Fruit fly (Drosophila melanogaster): ENCODE measurements around the gene Raf.
A peak's percentile ranks its signal among the peaks of the same experiment; 100 is the strongest.

Gene Raf

dm6 chrX:2270557-2270930, 24.7 kb upstream of the Raf start, which contains the start of gene CG2924 (continued):
- TF ChIP-seq zen (tag; optimal IDR thresholded peaks at IDR 0.05), result no peak
- TF ChIP-seq CG11695 (GFP tag; IDR thresholded peaks at IDR 0.05), result no peak
- TF ChIP-seq rib (GFP tag; IDR thresholded peaks at IDR 0.05), result peak; percentile 84
- TF ChIP-seq vfl (GFP tag; optimal IDR thresholded peaks at IDR 0.05), result peak; percentile 73
- no peak for TF ChIP-seq toy (GFP tag; IDR thresholded peaks at IDR 0.05)
- no peak for TF ChIP-seq CG11723 (GFP tag; optimal IDR thresholded peaks at IDR 0.05)
- TF ChIP-seq Eip74EF (GFP tag; optimal IDR thresholded peaks at IDR 0.05), result no peak

DNA sequence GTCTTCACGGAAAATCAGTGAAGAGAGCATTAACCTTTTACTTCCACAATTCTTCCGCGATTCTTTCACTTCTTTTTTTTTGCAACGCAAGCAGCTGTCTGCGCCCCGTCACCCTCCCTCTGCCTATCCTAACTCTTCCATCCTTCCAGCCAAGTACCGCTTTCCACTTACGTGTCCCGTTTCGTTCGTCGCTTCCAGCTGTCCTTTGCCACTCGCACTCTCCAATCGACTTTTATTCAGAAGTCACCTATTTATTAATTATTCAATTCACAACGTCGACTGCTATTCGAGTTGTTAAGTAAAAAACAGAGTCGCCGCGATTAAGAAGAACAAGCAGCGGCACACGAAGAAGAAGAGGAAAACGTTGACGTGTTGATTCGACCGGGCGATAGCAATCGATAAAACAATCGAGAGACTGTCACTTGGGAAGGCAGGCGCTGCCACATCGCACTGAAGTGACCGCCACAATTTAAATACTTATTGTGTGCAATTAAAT, 20.5 kb upstream of the Raf start, which contains the start of gene Grp170:
Gene Grp170 (minus strand): TSS at position 365 of the 496 bp plus-strand sequence.
- no peak for TF ChIP-seq TFAM (GFP tag; optimal IDR thresholded peaks at IDR 0.05)
- peak; percentile 55 for TF ChIP-seq CG9437 (GFP tag; optimal IDR thresholded peaks at IDR 0.05)
- TF ChIP-seq CkIIα-i1 (GFP tag; IDR thresholded peaks at IDR 0.05), result no peak
- TF ChIP-seq Dll (GFP tag; IDR thresholded peaks at IDR 0.05; ENCODE audit: partially characterized antibody), result peak; percentile 86
- TF ChIP-seq amos (GFP tag; IDR thresholded peaks at IDR 0.05; ENCODE audit: partially characterized antibody), result peak; percentile 96
- peak in 1 of 2 experiments; percentile 53 for TF ChIP-seq crp (GFP tag; optimal IDR thresholded peaks at IDR 0.05)
- TF ChIP-seq Med (GFP tag), result peak; percentile 90
- no peak for TF ChIP-seq CG10321 (GFP tag; IDR thresholded peaks at IDR 0.05)
- no peak for TF ChIP-seq CG12769 (tag; optimal IDR thresholded peaks at IDR 0.05)
- TF ChIP-seq grn (GFP tag; optimal IDR thresholded peaks at IDR 0.05), result peak; percentile 22
- TF ChIP-seq lilli (GFP tag; optimal IDR thresholded peaks at IDR 0.05), result no peak
- TF ChIP-seq Dref (GFP tag; IDR thresholded peaks at IDR 0.05), result peak; percentile 92
- peak; percentile 88; the same call in 2 of the 3 replicates for TF ChIP-seq CG34422 (GFP tag; IDR thresholded peaks at IDR 0.05)
- TF ChIP-seq CG4404 (GFP tag; IDR thresholded peaks at IDR 0.05), result no peak
- peak; percentile 93 for TF ChIP-seq CG42726 (GFP tag; IDR thresholded peaks at IDR 0.05; ENCODE audit: partially characterized antibody)
- TF ChIP-seq CG8924 (tag; optimal IDR thresholded peaks at IDR 0.05), result peak; percentile 27
- TF ChIP-seq CG16813 (GFP tag; IDR thresholded peaks at IDR 0.05; ENCODE audit: partially characterized antibody), result peak; percentile 87
- TF ChIP-seq lab (GFP tag; optimal IDR thresholded peaks at IDR 0.05), result peak; percentile 12
- no peak for TF ChIP-seq PHDP (tag; optimal IDR thresholded peaks at IDR 0.05)
- TF ChIP-seq CG17829 (tag; optimal IDR thresholded peaks at IDR 0.05), result peak; percentile 22
- peak; percentile 87 for TF ChIP-seq vnd (GFP tag; IDR thresholded peaks at IDR 0.05; ENCODE audit: partially characterized antibody)
- peak; percentile 91 for TF ChIP-seq pzg (GFP tag; optimal IDR thresholded peaks at IDR 0.05)
- TF ChIP-seq BEAF-32 (GFP tag; optimal IDR thresholded peaks at IDR 0.05), result peak; percentile 91
- 0 out of 2 replicates have a peak, but pooled peaks have one; percentile 18 for TF ChIP-seq sob (GFP tag; IDR thresholded peaks at IDR 0.05)
- no peak for TF ChIP-seq Hr51 (GFP tag; optimal IDR thresholded peaks at IDR 0.05)
- TF ChIP-seq bcd (GFP tag; optimal IDR thresholded peaks at IDR 0.05), result no peak
- no peak for TF ChIP-seq Stat92E (GFP tag; optimal IDR thresholded peaks at IDR 0.05)
- peak; percentile 84 for TF ChIP-seq hbn (GFP tag; IDR thresholded peaks at IDR 0.05; ENCODE audit: partially characterized antibody)
- peak; percentile 17 for TF ChIP-seq Nf-YC (tag; optimal IDR thresholded peaks at IDR 0.05)
- no peak for TF ChIP-seq CG12942 (GFP tag; optimal IDR thresholded peaks at IDR 0.05)
- TF ChIP-seq Hmr (GFP tag; optimal IDR thresholded peaks at IDR 0.05), result peak; percentile 31
- peak; percentile 19 for TF ChIP-seq CTCF (GFP tag; optimal IDR thresholded peaks at IDR 0.05)
- no peak for TF ChIP-seq CG4424 (GFP tag; optimal IDR thresholded peaks at IDR 0.05)
- TF ChIP-seq CG4617 (GFP tag; optimal IDR thresholded peaks at IDR 0.05; ENCODE audit: borderline replicate concordance), result peak; percentile 7
- TF ChIP-seq Opbp (GFP tag; IDR thresholded peaks at IDR 0.05; ENCODE audit: partially characterized antibody), result peak; percentile 94
- TF ChIP-seq CG7963 (GFP tag; IDR thresholded peaks at IDR 0.05; ENCODE audit: partially characterized antibody), result peak; percentile 85
- peak; percentile 88 for TF ChIP-seq hb (GFP tag; IDR thresholded peaks at IDR 0.05; ENCODE audit: partially characterized antibody)
- TF ChIP-seq MESR4 (GFP tag; optimal IDR thresholded peaks at IDR 0.05), result peak; percentile 86
- no peak for TF ChIP-seq Drgx (GFP tag; IDR thresholded peaks at IDR 0.05)
- peak in 1 of 2 experiments; percentile 52 for TF ChIP-seq tll (GFP tag; optimal IDR thresholded peaks at IDR 0.05)
